Worm (Caenorhabditis elegans) whole organism, L1 larva: Measurements from ENCODE around the gene T27A10.5.

Source experiments
- C16A3.4 ChIP-seq: fragments of 150-350 bp; optimal IDR thresholded peaks from 2 replicates; lab custom pipeline; 2014; ENCODE audit warnings: missing biosample characterization, missing genetic modification characterization
- C34B4.2 ChIP-seq: sonication (generic microtip); optimal IDR thresholded peaks from 2 replicates; lab custom pipeline; 2017; ENCODE audit warnings: mild to moderate bottlenecking, missing genetic modification characterization, missing compliant biosample characterization
- alr-1 ChIP-seq: fragments of 200-800 bp; sonication (Bioruptor generic); optimal IDR thresholded peaks from 2 replicates; lab custom pipeline; 2018; ENCODE audit warnings: borderline replicate concordance, mild to moderate bottlenecking, missing genetic modification characterization, missing compliant biosample characterization
- ceh-63 ChIP-seq: fragments of 200-800 bp; sonication (Bioruptor generic); optimal IDR thresholded peaks from 2 replicates; lab custom pipeline; 2018; ENCODE audit warnings: mild to moderate bottlenecking, missing genetic modification characterization, missing compliant biosample characterization
- ceh-88 ChIP-seq: fragments of 200-800 bp; sonication (Bioruptor generic); IDR thresholded peaks from 2 replicates; pipeline ENCODE4 v1.3.6; 2022; ENCODE audit warnings: missing genetic modification characterization, missing compliant biosample characterization
- dsc-1 ChIP-seq: sonication (generic microtip); optimal IDR thresholded peaks from 2 replicates; lab custom pipeline; 2016; ENCODE audit warnings: mild to moderate bottlenecking, missing genetic modification characterization, missing compliant biosample characterization
- efl-1 ChIP-seq, 4 experiments: fragments of 150-350 bp; optimal IDR thresholded peaks in 3 of 4; peaks in 1 of 4; 1 replicate in 1 of 4; 2 replicates in 3 of 4; lab custom pipeline; 2014; ENCODE audit warnings: missing biosample characterization in 2 of 4, missing genetic modification characterization in 2 of 4, missing genetic modification reagents in 2 of 4
- efl-3 ChIP-seq: fragments of 200-800 bp; sonication (Bioruptor generic); optimal IDR thresholded peaks from 2 replicates; lab custom pipeline; 2018; ENCODE audit warnings: mild to moderate bottlenecking, missing genetic modification characterization, missing compliant biosample characterization
- elt-2 ChIP-seq: sonication (generic microtip); optimal IDR thresholded peaks from 2 replicates; lab custom pipeline; 2016; ENCODE audit warnings: missing genetic modification characterization, mild to moderate bottlenecking, inconsistent platforms, missing compliant biosample characterization, missing genetic modification reagents
- ets-5 ChIP-seq: fragments of 200-800 bp; sonication (Bioruptor generic); IDR thresholded peaks from 2 replicates; pipeline ENCODE4 v1.3.6; 2022; ENCODE audit warnings: missing genetic modification characterization, missing compliant biosample characterization
- grh-1 ChIP-seq: fragments of 200-800 bp; sonication (Bioruptor generic); IDR thresholded peaks from 2 replicates; pipeline ENCODE4 v1.3.6; 2022; ENCODE audit warnings: missing genetic modification reagents, missing genetic modification characterization, missing compliant biosample characterization
- hlh-4 ChIP-seq: sonication (generic microtip); optimal IDR thresholded peaks from 2 replicates; lab custom pipeline; 2016; ENCODE audit warnings: mild to moderate bottlenecking, missing genetic modification characterization, missing compliant biosample characterization
- hpl-2 ChIP-seq: fragments of 150-350 bp; optimal IDR thresholded peaks from 2 replicates; lab custom pipeline; 2014; ENCODE audit warnings: missing biosample characterization, missing genetic modification reagents, missing genetic modification characterization
- irx-1 ChIP-seq: sonication (generic microtip); optimal IDR thresholded peaks from 2 replicates; lab custom pipeline; 2016; ENCODE audit warnings: missing genetic modification characterization, missing compliant biosample characterization
- lin-14 ChIP-seq: fragments of 200-800 bp; sonication (Bioruptor generic); optimal IDR thresholded peaks from 2 replicates; lab custom pipeline; 2018; ENCODE audit warnings: mild to moderate bottlenecking, missing genetic modification characterization, moderate library complexity, missing compliant biosample characterization
- lin-15B ChIP-seq: fragments of 150-350 bp; sonication (generic microtip); optimal IDR thresholded peaks from 3 replicates; lab custom pipeline; 2014; ENCODE audit warnings: missing biosample characterization, missing genetic modification characterization
- lin-35 ChIP-seq, 2 experiments: fragments of 150-350 bp; optimal IDR thresholded peaks; 2 replicates each; lab custom pipeline; 2014; ENCODE audit warnings: missing biosample characterization in 2 of 2, missing genetic modification characterization in 2 of 2, missing genetic modification reagents in 2 of 2
- lsy-2 ChIP-seq, 2 experiments: fragments of 150-350 bp; optimal IDR thresholded peaks; 2 replicates each; lab custom pipeline; 2014; ENCODE audit warnings: missing biosample characterization in 2 of 2, missing genetic modification characterization in 2 of 2
- mef-2 ChIP-seq: fragments of 150-350 bp; optimal IDR thresholded peaks from 2 replicates; lab custom pipeline; 2014; ENCODE audit warnings: missing biosample characterization, missing genetic modification characterization
- nhr-11 ChIP-seq: fragments of 150-350 bp; optimal IDR thresholded peaks from 2 replicates; lab custom pipeline; 2014; ENCODE audit warnings: missing biosample characterization, missing genetic modification characterization
- nhr-12 ChIP-seq: sonication (generic microtip); optimal IDR thresholded peaks from 2 replicates; lab custom pipeline; 2017; ENCODE audit warnings: missing biosample characterization, missing genetic modification characterization
- nhr-20 ChIP-seq: sonication (generic microtip); optimal IDR thresholded peaks from 2 replicates; lab custom pipeline; 2016; ENCODE audit warnings: mild to moderate bottlenecking, missing genetic modification characterization, missing compliant biosample characterization
- nhr-237 ChIP-seq: fragments of 150-350 bp; optimal IDR thresholded peaks from 2 replicates; lab custom pipeline; 2014; ENCODE audit warnings: missing biosample characterization, missing genetic modification characterization
- nhr-28 ChIP-seq: fragments of 150-350 bp; optimal IDR thresholded peaks from 2 replicates; lab custom pipeline; 2014; ENCODE audit warnings: missing biosample characterization, missing genetic modification characterization
- nhr-47 ChIP-seq: sonication (generic microtip); optimal IDR thresholded peaks from 2 replicates; lab custom pipeline; 2016; ENCODE audit warnings: mild to moderate bottlenecking, missing genetic modification characterization, moderate library complexity, missing compliant biosample characterization
- nhr-76 ChIP-seq: sonication (generic microtip); optimal IDR thresholded peaks from 2 replicates; lab custom pipeline; 2017; ENCODE audit warnings: missing biosample characterization, missing genetic modification characterization
- nhr-84 ChIP-seq: sonication (generic microtip); optimal IDR thresholded peaks from 2 replicates; lab custom pipeline; 2017; ENCODE audit warnings: missing biosample characterization, missing genetic modification characterization
- pqm-1 ChIP-seq: sonication (generic microtip); optimal IDR thresholded peaks from 3 replicates; lab custom pipeline; 2017; ENCODE audit warnings: missing biosample characterization, missing genetic modification characterization
- rnt-1 ChIP-seq: sonication (generic microtip); optimal IDR thresholded peaks from 2 replicates; lab custom pipeline; 2016; ENCODE audit warnings: mild to moderate bottlenecking, missing genetic modification characterization, moderate library complexity, missing compliant biosample characterization
- skn-1 ChIP-seq: fragments of 150-350 bp; optimal IDR thresholded peaks from 2 replicates; lab custom pipeline; 2014; ENCODE audit warnings: missing biosample characterization, missing genetic modification characterization
- snu-23 ChIP-seq: sonication (generic microtip); optimal IDR thresholded peaks from 2 replicates; lab custom pipeline; 2016; ENCODE audit warnings: missing genetic modification characterization, missing compliant biosample characterization
- sup-37 ChIP-seq: fragments of 200-800 bp; sonication (Bioruptor generic); optimal IDR thresholded peaks from 2 replicates; lab custom pipeline; 2018; ENCODE audit warnings: mild to moderate bottlenecking, missing genetic modification characterization, missing compliant biosample characterization
- unc-62 ChIP-seq: fragments of 150-350 bp; optimal IDR thresholded peaks from 2 replicates; lab custom pipeline; 2014; ENCODE audit warnings: missing biosample characterization, missing genetic modification reagents, missing genetic modification characterization
- unc-86 ChIP-seq: sonication (generic microtip); optimal IDR thresholded peaks from 2 replicates; lab custom pipeline; 2016; ENCODE audit warnings: missing genetic modification characterization, missing compliant biosample characterization
- zag-1 ChIP-seq: fragments of 150-350 bp; optimal IDR thresholded peaks from 2 replicates; lab custom pipeline; 2014; ENCODE audit warnings: missing biosample characterization, missing genetic modification characterization
- zip-4 ChIP-seq: fragments of 200-800 bp; sonication (Bioruptor generic); optimal IDR thresholded peaks from 2 replicates; lab custom pipeline; 2018; ENCODE audit warnings: mild to moderate bottlenecking, missing genetic modification characterization, moderate library complexity, missing compliant biosample characterization
- ztf-11 ChIP-seq, 2 experiments: sonication (generic microtip); optimal IDR thresholded peaks; 2 replicates each; lab custom pipeline; 2016 to 2017; ENCODE audit warnings: missing genetic modification characterization in 2 of 2, missing biosample characterization in 1 of 2, missing compliant biosample characterization in 1 of 2
- ztf-4 ChIP-seq: fragments of 150-350 bp; optimal IDR thresholded peaks from 2 replicates; lab custom pipeline; 2014; ENCODE audit warnings: missing biosample characterization, missing genetic modification characterization

T27A10.5 gene

DNA sequence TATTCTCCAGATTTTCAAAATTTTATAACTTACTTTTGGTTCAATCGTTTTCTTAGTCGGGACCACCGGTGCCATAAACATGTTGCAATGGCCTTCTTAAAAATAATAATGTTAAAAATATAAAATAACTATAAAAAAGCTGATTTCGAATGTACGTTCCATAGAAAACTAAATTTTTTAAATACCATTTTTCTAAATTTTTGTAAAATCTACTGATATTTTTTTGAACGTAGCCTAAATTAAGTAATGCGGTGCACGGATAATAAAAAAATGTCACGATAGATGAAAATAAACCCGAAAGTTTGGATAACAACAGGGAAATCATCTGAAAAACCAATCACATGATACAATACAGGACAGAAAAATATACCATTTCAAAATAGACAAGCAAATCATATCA lies at the start of gene T27A10.5:
T27A10.5 (minus strand) TSS at position 101 of the 400 bp plus-strand sequence.
- TF ChIP-seq lin-14 (GFP tag; lab: Kevin White, UChicago) (no peak), unc-86 (tag; lab: Kevin White, UChicago) (no peak), lin-35 (GFP tag; optimal IDR thresholded peaks at IDR 0.05; lab: Kevin White, UChicago) (no peak), efl-3 (GFP tag; lab: Kevin White, UChicago) (no peak), efl-1 (optimal IDR thresholded peaks at IDR 0.05; lab: Kevin White, UChicago) (no peak), efl-1 (GFP tag; optimal IDR thresholded peaks at IDR 0.05 in 1 of 2; lab: Kevin White, UChicago) (no peak), nhr-237 (tag; lab: Kevin White, UChicago) (no peak), nhr-47 (no peak), lin-15B (tag; lab: Kevin White, UChicago) (no peak), nhr-12 (tag; lab: Kevin White, UChicago) (no peak), C34B4.2 (no peak), skn-1 (no peak), nhr-20 (tag; lab: Kevin White, UChicago) (no peak), zip-4 (no peak), snu-23 (no peak), rnt-1 (no peak)

DNA sequence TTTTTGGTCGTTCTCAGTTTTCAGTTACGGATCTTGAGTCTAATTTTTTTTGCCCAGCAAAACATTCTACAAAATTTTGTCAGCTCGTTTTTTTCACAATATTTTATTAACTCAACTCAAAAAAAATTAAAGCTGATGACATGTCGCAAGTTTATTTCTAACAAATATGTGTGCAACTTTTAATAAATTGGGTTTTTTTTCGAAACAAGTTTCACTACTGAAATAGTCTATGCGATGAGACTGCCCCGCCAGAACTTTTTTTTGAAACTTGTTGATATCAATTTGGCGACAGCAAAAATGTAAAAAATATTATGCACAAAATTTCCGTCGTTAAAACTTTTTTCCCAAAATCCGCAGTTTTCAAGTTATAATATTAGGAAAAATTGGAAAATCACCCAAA lies 49.8 kb upstream of the T27A10.5 start, which contains the start of gene C18B2.2:
C18B2.2 (plus strand) TSS at position 301 of the 400 bp plus-strand sequence.
- no peak for TF ChIP-seq unc-62 (GFP tag; lab: Kevin White, UChicago)
- TF ChIP-seq efl-1 (optimal IDR thresholded peaks at IDR 0.05; lab: Kevin White, UChicago) = no peak
- TF ChIP-seq efl-1 (GFP tag; optimal IDR thresholded peaks at IDR 0.05 in 1 of 2; lab: Kevin White, UChicago) = peak in 1 of 2 experiments; percentile 11
- no peak for TF ChIP-seq mef-2

DNA sequence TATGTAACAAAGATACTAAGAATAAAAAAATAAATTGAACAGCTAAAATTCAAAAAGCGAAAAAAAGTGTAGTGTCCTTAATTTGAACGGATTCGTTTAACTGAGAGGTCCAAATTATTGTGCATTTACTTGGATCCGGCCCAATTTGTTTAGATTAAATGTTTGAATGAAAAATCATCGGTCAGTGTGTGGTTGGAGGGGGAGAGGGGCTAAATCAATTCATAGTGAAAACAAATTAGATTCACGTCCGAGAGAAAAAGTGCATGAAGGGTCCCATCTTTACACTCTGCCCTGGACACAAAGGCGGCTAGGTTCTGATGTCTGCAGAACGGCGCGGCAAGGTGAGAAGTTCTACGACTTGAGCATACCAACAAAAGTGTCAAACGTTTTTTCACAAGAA lies 45.5 kb upstream of the T27A10.5 start:
- TF ChIP-seq efl-1 (optimal IDR thresholded peaks at IDR 0.05; lab: Kevin White, UChicago) = no peak
- TF ChIP-seq efl-1 (GFP tag; optimal IDR thresholded peaks at IDR 0.05 in 1 of 2; lab: Kevin White, UChicago) = no peak
- no peak for TF ChIP-seq nhr-76 (tag; lab: Kevin White, UChicago)
- no peak for TF ChIP-seq ets-5 (GFP tag; lab: Robert Waterston, UW)
- TF ChIP-seq lsy-2 (tag; optimal IDR thresholded peaks at IDR 0.05; lab: Kevin White, UChicago) = no peak
- peak; percentile 9 for TF ChIP-seq lin-14 (GFP tag; lab: Kevin White, UChicago)

- TF ChIP-seq ceh-63 (GFP tag; lab: Kevin White, UChicago) (no peak), grh-1 (GFP tag; lab: Robert Waterston, UW) (no peak), zag-1 (no peak), nhr-12 (tag; lab: Kevin White, UChicago) (no peak), nhr-84 (tag; lab: Kevin White, UChicago) (no peak), nhr-11 (no peak), ztf-11 (tag; optimal IDR thresholded peaks at IDR 0.05; lab: Kevin White, UChicago) (no peak), ceh-88 (GFP tag; lab: Robert Waterston, UW) (no peak), hpl-2 (GFP tag; lab: Kevin White, UChicago) (no peak), alr-1 (tag; lab: Kevin White, UChicago) (no peak), nhr-76 (tag; lab: Kevin White, UChicago) (no peak), snu-23 (no peak), ztf-4 (no peak), irx-1 (no peak), nhr-28 (tag; lab: Kevin White, UChicago) (no peak)
Observed at ce11 chrX:3617218-3617617, 43.8 kb upstream of the T27A10.5 start, which contains the start of gene del-9. TSS of gene del-9 (minus strand) at chrX:3617318.

- peak; percentile 70 for TF ChIP-seq elt-2 (tag; lab: Kevin White, UChicago)
- no peak for TF ChIP-seq hlh-4
- TF ChIP-seq sup-37 (GFP tag; lab: Kevin White, UChicago) = no peak
- TF ChIP-seq pqm-1 = peak; percentile 49
- no peak for TF ChIP-seq dsc-1
- TF ChIP-seq efl-1 (optimal IDR thresholded peaks at IDR 0.05; lab: Kevin White, UChicago) = no peak
- TF ChIP-seq efl-1 (GFP tag; optimal IDR thresholded peaks at IDR 0.05 in 1 of 2; lab: Kevin White, UChicago) = peak in 1 of 2 experiments; percentile 67
- peak in 1 of 2 experiments; percentile 29 for TF ChIP-seq lin-35 (GFP tag; optimal IDR thresholded peaks at IDR 0.05; lab: Kevin White, UChicago)
- TF ChIP-seq C16A3.4 = no peak
Observed at ce11 chrX:3613665-3614064, 40.3 kb upstream of the T27A10.5 start.
